Worm (Caenorhabditis elegans): ENCODE results near the gene B0285.3.
A peak's percentile ranks its signal among the peaks of the same experiment; 100 is the strongest.

Gene B0285.3

ce11 chrIII:4323120-4323519, 20.0 kb downstream of the B0285.3 start:
- TF ChIP-seq klf-2 (GFP tag; conservative IDR thresholded peaks at IDR 0.05) (no peak), T22C8.4 (GFP tag; IDR thresholded peaks at IDR 0.05) (no peak), ztf-23 (GFP tag; IDR thresholded peaks at IDR 0.05) (no peak), ztf-29 (GFP tag; IDR thresholded peaks at IDR 0.05) (no peak), tab-1 (GFP tag; IDR thresholded peaks at IDR 0.05) (no peak), cog-1 (tag; optimal IDR thresholded peaks at IDR 0.05) (no peak), flt-1 (GFP tag; IDR thresholded peaks at IDR 0.05) (no peak), ref-1 (GFP tag; conservative IDR thresholded peaks at IDR 0.05) (no peak), med-1 (GFP tag; optimal IDR thresholded peaks at IDR 0.05; ENCODE audit: insufficient read depth) (no peak)

DNA sequence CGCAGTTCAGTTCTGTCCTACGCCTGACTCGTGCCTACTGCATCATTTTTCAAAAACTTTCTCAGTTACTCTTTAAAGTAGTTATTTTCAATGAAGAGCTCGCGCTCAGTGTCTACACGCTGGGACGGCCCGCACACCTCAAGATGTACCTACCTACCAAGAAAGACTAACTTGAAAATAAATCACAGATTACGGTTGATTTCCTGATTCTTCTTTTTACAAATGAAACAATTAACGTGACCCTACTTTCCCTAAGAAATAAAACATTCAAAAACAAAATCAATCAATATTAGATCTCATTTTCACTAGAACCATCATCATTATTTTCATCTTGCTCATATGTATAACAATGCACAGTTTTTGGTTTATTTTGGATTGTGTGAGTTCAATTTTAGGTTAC, 21.7 kb downstream of the B0285.3 start, which contains the start of gene H38K22.7:
TSS of gene H38K22.7 (plus strand) at position 301 of the 400 bp plus-strand sequence.
- TF ChIP-seq T22C8.4 (GFP tag; IDR thresholded peaks at IDR 0.05) (no peak), ztf-29 (GFP tag; IDR thresholded peaks at IDR 0.05) (no peak), ref-1 (GFP tag; conservative IDR thresholded peaks at IDR 0.05) (no peak), tab-1 (GFP tag; IDR thresholded peaks at IDR 0.05) (no peak), flt-1 (GFP tag; IDR thresholded peaks at IDR 0.05) (no peak), klf-2 (GFP tag; conservative IDR thresholded peaks at IDR 0.05) (no peak), med-1 (GFP tag; optimal IDR thresholded peaks at IDR 0.05; ENCODE audit: insufficient read depth) (no peak), ztf-23 (GFP tag; IDR thresholded peaks at IDR 0.05) (no peak), cog-1 (tag; optimal IDR thresholded peaks at IDR 0.05) (no peak)

DNA sequence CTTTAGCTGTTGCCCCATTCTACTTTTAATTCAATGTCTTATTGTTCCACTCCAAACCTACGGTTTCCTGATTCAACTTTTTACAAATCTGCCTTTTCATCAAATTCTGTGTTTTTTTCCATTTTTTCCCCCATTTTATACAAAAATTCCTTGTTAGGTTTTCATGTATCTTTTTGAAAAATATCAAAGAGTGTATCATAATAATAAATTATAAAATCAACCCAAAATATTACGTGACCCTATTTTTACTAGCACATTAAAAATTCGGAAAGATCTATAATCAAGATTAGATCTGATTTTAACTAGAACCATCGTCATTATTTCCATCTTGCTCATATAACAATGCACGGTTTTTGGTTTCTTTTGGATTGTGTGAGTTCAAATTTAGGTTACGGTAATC, 23.0 kb downstream of the B0285.3 start, which contains the start of gene H38K22.6:
TSS of gene H38K22.6 (plus strand) at position 301 of the 400 bp plus-strand sequence.
- TF ChIP-seq med-1 (GFP tag; optimal IDR thresholded peaks at IDR 0.05; ENCODE audit: insufficient read depth) = no peak
- no peak for TF ChIP-seq tab-1 (GFP tag; IDR thresholded peaks at IDR 0.05)
- no peak for TF ChIP-seq flt-1 (GFP tag; IDR thresholded peaks at IDR 0.05)
- no peak for TF ChIP-seq ztf-23 (GFP tag; IDR thresholded peaks at IDR 0.05)
- no peak for TF ChIP-seq cog-1 (tag; optimal IDR thresholded peaks at IDR 0.05)
- TF ChIP-seq ref-1 (GFP tag; conservative IDR thresholded peaks at IDR 0.05) = no peak

DNA sequence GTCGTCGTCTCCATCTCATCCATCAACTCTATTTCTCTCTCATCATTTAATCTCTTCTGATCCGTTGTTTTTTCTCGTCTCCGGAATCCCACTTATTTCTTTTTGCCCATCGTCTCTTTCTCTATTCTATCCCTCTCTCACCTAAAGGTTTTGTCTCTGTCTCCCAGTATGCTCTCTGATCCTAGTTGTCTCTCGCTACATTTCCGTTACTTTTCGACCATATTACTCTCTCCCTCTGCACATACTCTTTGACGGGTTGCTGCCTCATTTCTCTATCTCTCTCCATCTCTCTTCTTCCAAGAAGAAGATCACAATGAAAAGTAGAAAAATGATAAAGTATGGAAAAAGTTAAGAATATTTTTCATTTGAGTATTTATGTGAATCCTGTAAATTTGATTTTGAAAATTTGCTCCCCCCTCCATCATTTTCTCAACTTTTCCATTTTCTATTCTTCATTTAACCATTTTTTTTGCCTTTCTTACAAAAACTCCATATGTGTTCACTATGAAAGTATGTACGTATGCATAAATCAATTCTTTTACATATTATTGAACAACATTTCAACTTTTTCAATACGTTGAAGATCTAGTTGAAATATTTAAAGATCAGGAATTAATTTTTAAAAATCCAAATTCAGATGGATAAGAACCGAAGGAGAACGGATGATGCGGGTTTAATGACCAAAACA, 25.9 kb downstream of the B0285.3 start, which contains the start of gene tag-131:
TSS of gene tag-131 (plus strand) at position 638 of the 688 bp plus-strand sequence.
- TF ChIP-seq ref-1 (GFP tag; conservative IDR thresholded peaks at IDR 0.05) (no peak), cog-1 (tag; optimal IDR thresholded peaks at IDR 0.05) (no peak), tab-1 (GFP tag; IDR thresholded peaks at IDR 0.05) (no peak), flt-1 (GFP tag; IDR thresholded peaks at IDR 0.05) (no peak), ztf-23 (GFP tag; IDR thresholded peaks at IDR 0.05) (no peak), med-1 (GFP tag; optimal IDR thresholded peaks at IDR 0.05; ENCODE audit: insufficient read depth) (no peak), klf-2 (GFP tag; conservative IDR thresholded peaks at IDR 0.05) (no peak), T22C8.4 (GFP tag; IDR thresholded peaks at IDR 0.05) (no peak), ztf-29 (GFP tag; IDR thresholded peaks at IDR 0.05) (no peak)

- no peak for TF ChIP-seq med-1 (GFP tag; optimal IDR thresholded peaks at IDR 0.05; ENCODE audit: insufficient read depth)
- TF ChIP-seq ref-1 (GFP tag; conservative IDR thresholded peaks at IDR 0.05) = no peak
- TF ChIP-seq flt-1 (GFP tag; IDR thresholded peaks at IDR 0.05) = no peak
- TF ChIP-seq ztf-29 (GFP tag; IDR thresholded peaks at IDR 0.05) = no peak
- no peak for TF ChIP-seq ztf-23 (GFP tag; IDR thresholded peaks at IDR 0.05)
- TF ChIP-seq tab-1 (GFP tag; IDR thresholded peaks at IDR 0.05) = no peak
- TF ChIP-seq klf-2 (GFP tag; conservative IDR thresholded peaks at IDR 0.05) = no peak
- TF ChIP-seq cog-1 (tag; optimal IDR thresholded peaks at IDR 0.05) = no peak
- no peak for TF ChIP-seq T22C8.4 (GFP tag; IDR thresholded peaks at IDR 0.05)
Observed at ce11 chrIII:4314502-4314901, 28.6 kb downstream of the B0285.3 start.

DNA sequence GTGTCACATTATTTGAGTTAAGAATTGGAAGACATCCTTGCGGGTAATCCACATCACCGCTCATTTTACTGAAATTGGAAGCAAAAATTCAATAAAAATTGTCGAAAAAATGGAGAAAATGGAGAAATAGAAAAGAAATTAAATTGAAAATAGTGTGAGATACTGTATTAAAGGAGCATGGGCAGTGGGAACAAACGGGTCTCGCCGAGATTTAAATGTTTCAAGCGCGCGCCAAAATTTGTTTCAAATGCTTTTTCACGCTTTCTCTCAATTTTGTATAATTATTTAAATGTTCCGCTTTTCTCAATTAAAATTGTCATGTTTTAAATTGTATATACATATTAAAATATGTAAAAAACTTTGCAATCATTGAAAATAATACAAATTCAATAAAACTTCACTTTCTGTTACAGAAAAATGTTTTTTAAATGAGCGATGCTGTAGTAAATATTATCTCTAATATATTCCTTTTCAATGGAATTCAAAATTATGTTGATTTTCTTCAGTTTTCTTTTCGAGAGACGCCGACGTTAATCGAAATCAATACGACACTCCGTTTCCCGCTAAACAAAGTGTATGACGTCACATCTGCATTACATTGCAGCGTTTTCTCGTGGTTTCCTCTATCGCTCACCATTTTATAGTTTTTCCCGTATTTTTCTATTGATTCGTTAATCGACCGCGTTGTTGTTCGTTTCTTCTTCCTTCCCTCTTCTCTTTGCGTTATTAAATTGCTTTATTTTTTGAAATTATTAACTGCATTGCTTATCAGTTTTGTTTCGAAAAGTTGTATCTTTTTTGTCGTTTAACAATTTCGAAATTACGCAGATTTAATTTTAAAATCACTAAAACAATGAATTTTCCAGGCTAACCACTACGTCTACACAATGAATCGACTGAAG, 29.8 kb downstream of the B0285.3 start, which contains the start of the genes evl-14 and dcn-1:
TSS of gene evl-14 (minus strand) at position 68 of the 902 bp plus-strand sequence.
TSS of gene dcn-1 (plus strand) at position 852 of the 902 bp plus-strand sequence.
- TF ChIP-seq cog-1 (tag; optimal IDR thresholded peaks at IDR 0.05) (peak; percentile 41), ztf-23 (GFP tag; IDR thresholded peaks at IDR 0.05) (no peak), T22C8.4 (GFP tag; IDR thresholded peaks at IDR 0.05) (no peak), ztf-29 (GFP tag; IDR thresholded peaks at IDR 0.05) (no peak), klf-2 (GFP tag; conservative IDR thresholded peaks at IDR 0.05) (no peak), ref-1 (GFP tag; conservative IDR thresholded peaks at IDR 0.05) (no peak), flt-1 (GFP tag; IDR thresholded peaks at IDR 0.05) (peak; percentile 49; the same call in 1 of the 2 replicates), tab-1 (GFP tag; IDR thresholded peaks at IDR 0.05) (no peak), med-1 (GFP tag; optimal IDR thresholded peaks at IDR 0.05; ENCODE audit: insufficient read depth) (no peak)

ce11 chrIII:4309303-4309702, 33.8 kb downstream of the B0285.3 start:
- TF ChIP-seq cog-1 (tag; optimal IDR thresholded peaks at IDR 0.05) (no peak), tab-1 (GFP tag; IDR thresholded peaks at IDR 0.05) (no peak), T22C8.4 (GFP tag; IDR thresholded peaks at IDR 0.05) (no peak), ztf-29 (GFP tag; IDR thresholded peaks at IDR 0.05) (no peak), klf-2 (GFP tag; conservative IDR thresholded peaks at IDR 0.05) (no peak)

DNA sequence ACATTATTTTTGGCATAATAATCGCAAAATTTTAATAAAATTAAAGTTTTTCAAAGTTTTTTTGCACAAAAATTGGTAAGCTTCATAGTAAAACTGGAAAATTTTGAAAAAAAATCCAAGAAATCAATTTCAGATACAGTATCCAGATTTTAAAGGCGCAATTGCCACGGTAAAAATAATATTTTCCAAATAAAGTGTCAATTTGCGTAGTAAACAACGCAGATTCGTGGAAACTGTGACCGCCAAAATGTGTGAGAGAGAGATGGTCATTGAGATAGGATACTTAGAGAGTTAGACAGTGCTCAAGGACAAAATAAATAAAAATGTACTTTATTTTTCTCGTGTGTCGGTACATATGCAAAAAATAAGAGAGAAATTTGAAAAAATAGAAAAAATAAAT, 40.4 kb downstream of the B0285.3 start:
- no peak for TF ChIP-seq ztf-23 (GFP tag; IDR thresholded peaks at IDR 0.05)
- TF ChIP-seq T22C8.4 (GFP tag; IDR thresholded peaks at IDR 0.05) = no peak
- TF ChIP-seq ref-1 (GFP tag; conservative IDR thresholded peaks at IDR 0.05) = no peak
- no peak for TF ChIP-seq med-1 (GFP tag; optimal IDR thresholded peaks at IDR 0.05; ENCODE audit: insufficient read depth)
- TF ChIP-seq tab-1 (GFP tag; IDR thresholded peaks at IDR 0.05) = no peak
- TF ChIP-seq flt-1 (GFP tag; IDR thresholded peaks at IDR 0.05) = no peak
- no peak for TF ChIP-seq cog-1 (tag; optimal IDR thresholded peaks at IDR 0.05)
- TF ChIP-seq ztf-29 (GFP tag; IDR thresholded peaks at IDR 0.05) = no peak

ce11 chrIII:4302293-4302692, 40.8 kb downstream of the B0285.3 start, which contains the start of gene R10E4.9:
Gene R10E4.9 (minus strand): TSS chrIII:4302393.
- TF ChIP-seq cog-1 (tag; optimal IDR thresholded peaks at IDR 0.05) (no peak), tab-1 (GFP tag; IDR thresholded peaks at IDR 0.05) (no peak), flt-1 (GFP tag; IDR thresholded peaks at IDR 0.05) (no peak), T22C8.4 (GFP tag; IDR thresholded peaks at IDR 0.05) (no peak)
